Worm (Caenorhabditis elegans) whole organism, midembryonic: ENCODE measurements around the gene F42A10.6.

Experiments used
- flt-1 ChIP-seq: fragments of 200-800 bp; sonication (Bioruptor generic); IDR thresholded peaks from 2 replicates; pipeline ENCODE4 v1.3.6; 2022; ENCODE audit warnings: missing genetic modification characterization, missing compliant biosample characterization
- ztf-23 ChIP-seq: fragments of 200-800 bp; sonication (Bioruptor generic); IDR thresholded peaks from 2 replicates; pipeline ENCODE4 v1.3.6; 2022; ENCODE audit warnings: missing genetic modification reagents, missing genetic modification characterization, missing compliant biosample characterization

ce11 chrIII:6134111-6134510, 42.5 kb downstream of the F42A10.6 start:
- TF ChIP-seq flt-1 (GFP tag; lab: Robert Waterston, UW) (no peak), ztf-23 (no peak)
